Worm (Caenorhabditis elegans): ENCODE results near the gene srh-45.

DNA sequence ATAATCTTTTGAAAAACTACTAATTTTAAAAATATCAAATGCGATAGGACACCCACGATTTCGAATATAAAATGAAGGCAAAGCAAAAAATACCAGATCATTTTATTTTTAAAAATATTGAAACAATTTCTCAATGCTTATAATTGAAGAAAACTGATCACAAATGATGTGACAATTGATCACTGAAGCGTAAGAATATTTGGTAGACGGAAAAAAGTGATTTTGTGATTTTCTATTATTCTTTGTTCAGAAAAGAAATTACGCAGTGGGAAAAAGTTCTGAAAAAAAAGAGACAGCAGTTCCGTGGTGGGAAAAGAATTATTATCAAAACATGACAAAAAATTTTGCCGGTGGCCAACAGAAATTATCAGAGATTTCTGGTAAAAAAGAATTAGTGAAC, 6.1 kb downstream of the srh-45 start, which contains the start of gene T03F7.5:
- TF ChIP-seq W03F9.2 (tag; optimal IDR thresholded peaks at IDR 0.05): no peak
- no peak for TF ChIP-seq him-1 (tag; optimal IDR thresholded peaks at IDR 0.05)
